Worm (Caenorhabditis elegans): ENCODE results near the gene F33C8.2.

- TF ChIP-seq tbx-37 (GFP tag; conservative IDR thresholded peaks at IDR 0.05) (no peak), ceh-36 (tag; optimal IDR thresholded peaks at IDR 0.05) (no peak), tbx-11 (GFP tag; IDR thresholded peaks at IDR 0.05) (no peak)
These were observed 42.2 kb upstream of the F33C8.2 start for ce11 chrX:14678983-14679382.
